Worm (Caenorhabditis elegans) whole organism, L4 larva: ENCODE measurements around the gene clec-21.

Experiments
- Y5F2A.4 ChIP-seq: fragments of 200-800 bp; sonication (Bioruptor generic); optimal IDR thresholded peaks from 2 replicates; lab custom pipeline; 2018; ENCODE audit warnings: mild to moderate bottlenecking, missing genetic modification characterization, missing compliant biosample characterization
- Y75B8A.6 ChIP-seq: fragments of 200-800 bp; sonication (Bioruptor generic); IDR thresholded peaks from 2 replicates; pipeline ENCODE4 v1.3.6; 2022; ENCODE audit warnings: missing genetic modification reagents, missing genetic modification characterization, missing compliant biosample characterization
- ceh-28 ChIP-seq: fragments of 150-350 bp; optimal IDR thresholded peaks from 2 replicates; lab custom pipeline; 2014; ENCODE audit warnings: missing biosample characterization, missing genetic modification reagents, missing genetic modification characterization
- daf-8 ChIP-seq: fragments of 200-800 bp; sonication (Bioruptor generic); IDR thresholded peaks from 2 replicates; pipeline ENCODE4 v1.3.6; 2022; ENCODE audit warnings: missing genetic modification characterization, missing compliant biosample characterization
- lin-13 ChIP-seq: fragments of 150-350 bp; optimal IDR thresholded peaks from 2 replicates; lab custom pipeline; 2014; ENCODE audit warnings: missing biosample characterization, missing genetic modification reagents, missing genetic modification characterization
- nhr-11 ChIP-seq: fragments of 150-350 bp; optimal IDR thresholded peaks from 2 replicates; lab custom pipeline; 2014; ENCODE audit warnings: missing biosample characterization, missing genetic modification characterization
- nhr-237 ChIP-seq: sonication (generic microtip); optimal IDR thresholded peaks from 2 replicates; lab custom pipeline; 2017; ENCODE audit warnings: missing biosample characterization, missing genetic modification characterization
- nhr-76 ChIP-seq: fragments of 150-350 bp; optimal IDR thresholded peaks from 2 replicates; lab custom pipeline; 2014; ENCODE audit warnings: missing biosample characterization, missing genetic modification characterization
- skn-1 ChIP-seq: fragments of 150-350 bp; optimal IDR thresholded peaks from 2 replicates; lab custom pipeline; 2014; ENCODE audit warnings: missing biosample characterization, missing genetic modification characterization
- snpc-1.2 ChIP-seq: fragments of 200-800 bp; sonication (Bioruptor generic); IDR thresholded peaks from 2 replicates; pipeline ENCODE4 v1.3.6; 2022; ENCODE audit warnings: missing genetic modification reagents, missing genetic modification characterization, missing compliant biosample characterization
- snpc-4 ChIP-seq: fragments of 150-350 bp; optimal IDR thresholded peaks from 2 replicates; lab custom pipeline; 2014; ENCODE audit warnings: missing biosample characterization, missing genetic modification characterization

- no peak for TF ChIP-seq nhr-237 (tag; lab: Kevin White, UChicago)
- no peak for TF ChIP-seq ceh-28 (tag; lab: Kevin White, UChicago)
- TF ChIP-seq snpc-1.2 = no peak
- TF ChIP-seq lin-13 (GFP tag; lab: Kevin White, UChicago) = no peak
- TF ChIP-seq Y5F2A.4 (GFP tag; lab: Kevin White, UChicago) = no peak
- no peak for TF ChIP-seq nhr-76
- no peak for TF ChIP-seq nhr-11 (tag; lab: Kevin White, UChicago)
- TF ChIP-seq daf-8 (GFP tag; lab: Robert Waterston, UW) = no peak
- no peak for TF ChIP-seq skn-1 (tag; lab: Kevin White, UChicago)
- TF ChIP-seq Y75B8A.6 = no peak
- TF ChIP-seq snpc-4 (tag; lab: Kevin White, UChicago) = no peak
Measured at ce11 chrII:1589845-1590244, 5.8 kb upstream of the clec-21 start, which contains the start of gene T07H3.7.
